Worm (Caenorhabditis elegans) whole organism, late embryonic: ENCODE measurements around the gene mtpn-1.

Experiments used
- ama-1 ChIP-seq: fragments of 150-350 bp; optimal IDR thresholded peaks from 2 replicates; lab custom pipeline; 2014
- dve-1 ChIP-seq: sonication (generic microtip); optimal IDR thresholded peaks from 2 replicates; lab custom pipeline; 2017; ENCODE audit warnings: antibody characterized with exemption, mild to moderate bottlenecking, missing genetic modification characterization, missing compliant biosample characterization
- fkh-6 ChIP-seq: sonication (generic microtip); optimal IDR thresholded peaks from 2 replicates; lab custom pipeline; 2016; ENCODE audit warnings: missing genetic modification characterization, missing compliant biosample characterization
- hlh-13 ChIP-seq: fragments of 200-800 bp; sonication (Bioruptor generic); optimal IDR thresholded peaks from 2 replicates; lab custom pipeline; 2018; ENCODE audit warnings: mild to moderate bottlenecking, missing genetic modification characterization, missing compliant biosample characterization
- hlh-6 ChIP-seq: sonication (generic microtip); optimal IDR thresholded peaks from 2 replicates; lab custom pipeline; 2016; ENCODE audit warnings: missing genotype, missing genetic modification characterization, missing compliant biosample characterization
- nfya-1 ChIP-seq: sonication (generic microtip); optimal IDR thresholded peaks from 2 replicates; lab custom pipeline; 2017; ENCODE audit warnings: missing genetic modification characterization, mild to moderate bottlenecking, missing compliant biosample characterization, antibody characterized with exemption, moderate library complexity
- nhr-11 ChIP-seq: fragments of 150-350 bp; optimal IDR thresholded peaks from 2 replicates; lab custom pipeline; 2014; ENCODE audit warnings: missing biosample characterization, missing genetic modification characterization
- nhr-232 ChIP-seq: sonication (generic microtip); optimal IDR thresholded peaks from 2 replicates; lab custom pipeline; 2016; ENCODE audit warnings: missing genetic modification characterization, missing compliant biosample characterization
- sox-4 ChIP-seq: sonication (generic microtip); optimal IDR thresholded peaks from 2 replicates; lab custom pipeline; 2017; ENCODE audit warnings: mild to moderate bottlenecking, missing genetic modification characterization, inconsistent platforms, missing compliant biosample characterization

DNA sequence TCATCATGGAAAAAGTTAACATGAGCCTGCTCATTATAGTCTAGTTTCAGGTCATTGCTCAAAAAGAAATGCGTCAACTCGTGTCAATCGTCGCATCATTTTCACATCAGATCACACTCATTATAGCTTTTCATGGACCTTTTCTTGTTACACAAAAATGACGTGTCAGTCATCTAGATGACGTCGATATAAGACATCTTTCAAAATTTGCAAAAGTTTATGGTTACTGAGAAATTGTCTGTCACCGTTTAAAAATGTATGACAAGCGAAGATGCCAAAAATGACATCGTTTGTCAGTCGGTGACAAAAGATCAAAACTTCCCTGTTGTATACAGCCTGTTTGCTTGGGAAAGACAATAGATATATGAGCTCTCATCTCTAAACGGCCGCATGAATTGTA lies 33.9 kb downstream of the mtpn-1 start:
- TF ChIP-seq nfya-1 (tag; lab: Kevin White, UChicago) (no peak), hlh-13 (GFP tag; lab: Kevin White, UChicago) (no peak), nhr-11 (no peak), hlh-6 (no peak), fkh-6 (tag; lab: Kevin White, UChicago) (no peak), ama-1 (lab: Kevin White, UChicago) (no peak), dve-1 (tag; lab: Kevin White, UChicago) (no peak), nhr-232 (no peak), sox-4 (tag; lab: Kevin White, UChicago) (no peak)
